Worm (Caenorhabditis elegans) whole organism, midembryonic: Measurements from ENCODE around the gene Y37E11AM.3.

Experiments
- T22C8.4 ChIP-seq: fragments of 200-800 bp; sonication (Bioruptor generic); IDR thresholded peaks from 2 replicates; pipeline ENCODE4 v1.3.6; 2022; ENCODE audit warnings: missing genetic modification characterization, missing compliant biosample characterization
- cog-1 ChIP-seq: sonication (generic microtip); optimal IDR thresholded peaks from 2 replicates; lab custom pipeline; 2016; ENCODE audit warnings: missing genetic modification characterization, missing compliant biosample characterization
- flt-1 ChIP-seq: fragments of 200-800 bp; sonication (Bioruptor generic); IDR thresholded peaks from 2 replicates; pipeline ENCODE4 v1.3.6; 2022; ENCODE audit warnings: missing genetic modification characterization, missing compliant biosample characterization
- klf-2 ChIP-seq: fragments of 200-800 bp; sonication (Bioruptor generic); conservative IDR thresholded peaks from 2 replicates; pipeline ENCODE4 v1.3.6; 2022; ENCODE audit warnings: missing genetic modification reagents, missing genetic modification characterization, missing compliant biosample characterization
- med-1 ChIP-seq: sonication (generic microtip); optimal IDR thresholded peaks from 2 replicates; lab custom pipeline; 2017; ENCODE audit warnings: missing genetic modification characterization, mild to moderate bottlenecking, missing compliant biosample characterization, antibody characterized with exemption, missing genetic modification reagents; ENCODE audit not compliant: insufficient read depth
- ref-1 ChIP-seq: fragments of 200-800 bp; sonication (Bioruptor generic); conservative IDR thresholded peaks from 2 replicates; pipeline ENCODE4 v1.3.6; 2022; ENCODE audit warnings: missing genetic modification reagents, missing genetic modification characterization, missing compliant biosample characterization
- tab-1 ChIP-seq: fragments of 200-800 bp; sonication (Bioruptor generic); IDR thresholded peaks from 2 replicates; pipeline ENCODE4 v1.3.6; 2022; ENCODE audit warnings: missing genetic modification characterization, missing compliant biosample characterization
- ztf-23 ChIP-seq: fragments of 200-800 bp; sonication (Bioruptor generic); IDR thresholded peaks from 2 replicates; pipeline ENCODE4 v1.3.6; 2022; ENCODE audit warnings: missing genetic modification reagents, missing genetic modification characterization, missing compliant biosample characterization
- ztf-29 ChIP-seq: fragments of 200-800 bp; sonication (Bioruptor generic); IDR thresholded peaks from 2 replicates; pipeline ENCODE4 v1.3.6; 2022; ENCODE audit warnings: missing genetic modification reagents, missing genetic modification characterization, missing compliant biosample characterization

Y37E11AM.3 gene

DNA sequence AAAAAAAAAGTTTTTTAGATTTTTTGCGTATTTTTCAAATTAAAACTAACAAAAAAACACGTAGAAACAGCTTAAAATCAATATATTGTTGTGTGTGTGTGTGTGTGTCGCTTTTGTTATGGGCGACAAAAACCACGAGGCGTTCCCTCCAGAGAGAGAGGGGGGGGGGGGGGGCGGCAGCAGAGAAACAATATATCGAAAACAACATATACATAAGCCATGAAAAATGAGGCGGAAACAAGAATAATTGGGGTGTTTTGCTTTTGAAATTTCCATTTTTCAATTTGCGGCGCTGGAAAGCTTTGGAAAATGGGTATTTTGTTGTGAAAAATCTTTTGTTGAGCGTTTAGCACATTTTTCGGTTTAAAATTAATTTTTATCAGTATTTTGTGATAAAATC, 6.4 kb upstream of the Y37E11AM.3 start, which contains the start of gene Y37E11AM.2:
Y37E11AM.2 (minus strand) TSS at position 101 of the 400 bp plus-strand sequence.
- no peak for TF ChIP-seq flt-1
- TF ChIP-seq cog-1 (tag; lab: Kevin White, UChicago) = no peak
- no peak for TF ChIP-seq ref-1 (GFP tag; lab: Robert Waterston, UW)
- TF ChIP-seq ztf-29 (GFP tag; lab: Robert Waterston, UW) = no peak
- TF ChIP-seq med-1 (GFP tag; lab: Kevin White, UChicago) = no peak
- TF ChIP-seq T22C8.4 (GFP tag; lab: Robert Waterston, UW) = no peak
- no peak for TF ChIP-seq ztf-23 (GFP tag; lab: Robert Waterston, UW)
- TF ChIP-seq klf-2 (GFP tag; lab: Robert Waterston, UW) = no peak
- no peak for TF ChIP-seq tab-1 (GFP tag; lab: Robert Waterston, UW)

ce11 chrIV:3722690-3723089, 3.7 kb upstream of the Y37E11AM.3 start, which contains the start of gene Y37E11AM.4:
Gene Y37E11AM.4 (minus strand): TSS chrIV:3722790.
- TF ChIP-seq flt-1 = no peak
- TF ChIP-seq med-1 (GFP tag; lab: Kevin White, UChicago) = no peak
- TF ChIP-seq T22C8.4 (GFP tag; lab: Robert Waterston, UW) = no peak
- TF ChIP-seq ref-1 (GFP tag; lab: Robert Waterston, UW) = no peak
- no peak for TF ChIP-seq klf-2 (GFP tag; lab: Robert Waterston, UW)
- no peak for TF ChIP-seq ztf-23 (GFP tag; lab: Robert Waterston, UW)

DNA sequence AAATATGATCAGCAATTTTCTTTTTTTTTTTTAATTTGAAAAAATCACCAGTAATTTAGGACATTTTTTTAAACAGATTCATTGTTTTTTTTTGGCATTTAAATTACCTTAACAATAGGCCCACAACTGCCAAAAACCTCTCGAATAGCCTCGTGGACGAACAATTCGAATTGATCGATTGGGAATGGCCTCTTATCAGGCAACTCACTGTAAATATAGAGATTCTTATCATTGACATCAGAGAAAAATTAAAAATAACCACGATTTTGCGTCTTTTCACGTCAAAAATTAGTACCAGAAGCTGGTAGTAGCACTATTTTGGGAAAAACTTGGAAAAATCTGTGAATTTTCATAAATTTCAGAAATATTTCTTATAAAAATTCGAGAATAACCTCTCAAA, 3.0 kb upstream of the Y37E11AM.3 start:
- TF ChIP-seq cog-1 (tag; lab: Kevin White, UChicago) (no peak), tab-1 (GFP tag; lab: Robert Waterston, UW) (no peak), med-1 (GFP tag; lab: Kevin White, UChicago) (no peak), ref-1 (GFP tag; lab: Robert Waterston, UW) (no peak), flt-1 (no peak), T22C8.4 (GFP tag; lab: Robert Waterston, UW) (no peak), ztf-23 (GFP tag; lab: Robert Waterston, UW) (no peak), klf-2 (GFP tag; lab: Robert Waterston, UW) (no peak), ztf-29 (GFP tag; lab: Robert Waterston, UW) (no peak)

DNA sequence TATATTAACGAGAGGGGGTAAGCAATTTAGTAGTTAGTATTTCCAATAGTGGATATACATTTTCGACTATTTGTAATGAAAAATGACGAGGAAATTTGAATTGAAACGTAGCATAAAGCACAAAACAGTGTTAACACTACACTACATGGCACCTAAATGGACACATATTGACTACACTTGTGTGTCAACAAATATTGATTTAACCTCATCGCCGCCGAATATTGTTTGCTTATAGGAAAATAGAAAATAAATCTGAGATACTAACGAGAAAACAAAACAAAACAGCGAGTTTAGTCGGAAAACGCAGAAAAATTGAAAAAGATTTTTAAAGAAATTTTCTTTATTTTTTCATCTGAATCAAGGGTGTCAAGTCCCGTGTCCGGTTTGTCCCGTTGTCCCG, 1.7 kb upstream of the Y37E11AM.3 start:
- TF ChIP-seq ztf-29 (GFP tag; lab: Robert Waterston, UW) (no peak), klf-2 (GFP tag; lab: Robert Waterston, UW) (no peak), cog-1 (tag; lab: Kevin White, UChicago) (no peak), tab-1 (GFP tag; lab: Robert Waterston, UW) (no peak), ztf-23 (GFP tag; lab: Robert Waterston, UW) (no peak), med-1 (GFP tag; lab: Kevin White, UChicago) (no peak), flt-1 (no peak), T22C8.4 (GFP tag; lab: Robert Waterston, UW) (no peak), ref-1 (GFP tag; lab: Robert Waterston, UW) (no peak)

DNA sequence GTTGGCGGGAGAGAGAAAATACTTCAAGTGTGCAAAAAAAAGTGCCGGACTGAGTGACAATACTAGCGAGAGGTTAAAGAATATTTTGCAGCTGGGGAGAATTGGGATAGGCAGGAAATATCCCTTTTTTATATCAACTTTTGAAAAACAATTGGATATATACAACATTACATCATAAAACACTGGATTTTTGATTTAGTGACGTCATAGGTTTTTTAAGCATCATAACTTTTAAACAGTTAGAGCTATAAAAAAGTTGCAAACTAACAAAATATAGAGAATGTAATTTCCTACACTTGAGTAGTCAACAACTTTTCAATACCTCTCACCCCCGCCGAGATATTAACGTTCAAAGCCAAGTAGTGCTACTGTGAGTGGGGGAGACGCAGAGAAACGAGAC, 8.2 kb downstream of the Y37E11AM.3 start:
- no peak for TF ChIP-seq ref-1 (GFP tag; lab: Robert Waterston, UW)

- TF ChIP-seq ref-1 (GFP tag; lab: Robert Waterston, UW) (no peak), tab-1 (GFP tag; lab: Robert Waterston, UW) (no peak), med-1 (GFP tag; lab: Kevin White, UChicago) (no peak), T22C8.4 (GFP tag; lab: Robert Waterston, UW) (no peak), flt-1 (no peak), cog-1 (tag; lab: Kevin White, UChicago) (no peak), klf-2 (GFP tag; lab: Robert Waterston, UW) (no peak), ztf-29 (GFP tag; lab: Robert Waterston, UW) (no peak), ztf-23 (GFP tag; lab: Robert Waterston, UW) (no peak)
Observed at ce11 chrIV:3709200-3709599, 9.8 kb downstream of the Y37E11AM.3 start, which contains the start of gene Y37E11AL.1. Gene Y37E11AL.1 (plus strand): TSS chrIV:3709500.

DNA sequence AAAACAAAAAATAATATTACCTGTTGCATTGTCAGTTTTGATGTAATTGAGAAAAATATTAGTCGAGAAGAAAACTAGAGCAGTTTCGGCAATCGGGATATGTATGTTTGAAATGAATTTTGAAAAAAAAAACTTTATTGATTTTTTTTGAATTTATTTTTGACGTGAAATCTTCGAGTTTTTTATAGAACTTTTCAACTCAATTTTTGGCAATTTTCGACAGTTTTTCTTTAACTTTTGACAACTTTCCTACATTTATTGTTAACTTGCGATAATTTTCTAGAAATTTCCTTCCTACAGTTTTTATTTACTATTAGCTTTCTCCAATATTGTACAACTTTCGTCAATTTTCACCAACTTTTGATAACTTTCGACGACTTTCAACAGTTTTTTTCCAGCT, 17.1 kb downstream of the Y37E11AM.3 start, which contains the start of gene Y37E11AL.12:
Y37E11AL.12 (minus strand) TSS at position 101 of the 400 bp plus-strand sequence.
- TF ChIP-seq flt-1 = no peak
- TF ChIP-seq ztf-23 (GFP tag; lab: Robert Waterston, UW) = no peak
- TF ChIP-seq klf-2 (GFP tag; lab: Robert Waterston, UW) = no peak
- no peak for TF ChIP-seq ztf-29 (GFP tag; lab: Robert Waterston, UW)
- TF ChIP-seq med-1 (GFP tag; lab: Kevin White, UChicago) = no peak
- no peak for TF ChIP-seq tab-1 (GFP tag; lab: Robert Waterston, UW)
- TF ChIP-seq ref-1 (GFP tag; lab: Robert Waterston, UW) = no peak
- TF ChIP-seq T22C8.4 (GFP tag; lab: Robert Waterston, UW) = no peak
- TF ChIP-seq cog-1 (tag; lab: Kevin White, UChicago) = no peak

DNA sequence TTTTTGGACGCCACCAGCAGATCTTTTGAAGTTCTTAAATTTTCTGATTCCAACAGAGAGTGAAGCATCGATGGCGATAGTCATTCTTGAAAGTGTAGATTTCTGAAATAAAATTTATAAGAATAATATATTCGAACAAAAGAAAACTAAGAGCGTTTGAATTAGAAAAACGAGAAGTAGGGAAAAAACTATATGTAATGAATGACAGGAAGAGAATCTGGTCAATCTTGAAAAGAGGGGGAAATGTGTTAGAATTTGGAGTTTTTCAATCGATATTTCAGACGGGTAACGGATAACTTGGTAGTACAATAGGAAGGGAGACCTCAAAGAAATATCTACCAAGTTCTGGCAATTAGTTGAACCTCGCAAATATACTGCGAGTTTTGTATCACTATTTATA, 18.4 kb downstream of the Y37E11AM.3 start, which contains the start of gene Y37E11AL.9:
Y37E11AL.9 (minus strand) TSS at position 101 of the 400 bp plus-strand sequence.
- no peak for TF ChIP-seq tab-1 (GFP tag; lab: Robert Waterston, UW)
- no peak for TF ChIP-seq med-1 (GFP tag; lab: Kevin White, UChicago)
- TF ChIP-seq T22C8.4 (GFP tag; lab: Robert Waterston, UW) = no peak
- no peak for TF ChIP-seq flt-1

ce11 chrIV:3698201-3698600, 20.8 kb downstream of the Y37E11AM.3 start, which contains the start of gene Y37E11AL.2:
Gene Y37E11AL.2 (plus strand): TSS chrIV:3698501.
- TF ChIP-seq ztf-29 (GFP tag; lab: Robert Waterston, UW) = no peak
- TF ChIP-seq T22C8.4 (GFP tag; lab: Robert Waterston, UW) = peak; percentile 20; the same call in 1 of the 2 replicates

DNA sequence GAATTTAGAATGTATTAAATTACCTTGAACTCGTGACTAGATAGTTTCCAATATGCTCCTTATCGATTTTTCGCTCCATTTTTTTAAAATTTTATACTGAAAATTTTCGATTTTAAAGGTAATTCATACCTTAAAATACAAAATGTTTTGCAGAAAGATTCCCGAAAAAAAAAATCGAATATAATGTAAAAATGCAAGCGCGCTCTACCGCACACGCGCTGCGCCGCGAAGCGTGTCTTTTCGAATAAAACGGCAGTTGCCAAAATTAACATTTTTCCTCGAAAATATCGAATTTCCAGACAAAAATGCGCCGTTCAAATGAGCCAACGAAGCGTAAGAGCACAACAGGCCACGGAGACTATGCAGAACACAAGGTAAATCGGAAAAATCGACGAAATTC, 24.3 kb downstream of the Y37E11AM.3 start, which contains the start of the genes taf-6.2 and Y37E11AL.3:
taf-6.2 (minus strand) TSS at position 96 of the 400 bp plus-strand sequence.
Y37E11AL.3 (plus strand) TSS at position 298 of the 400 bp plus-strand sequence.
- TF ChIP-seq flt-1 (0 out of 2 replicates have a peak, but pooled peaks have one; percentile 18), ztf-29 (GFP tag; lab: Robert Waterston, UW) (no peak)
